Fruit fly (Drosophila melanogaster): Measurements from ENCODE around the gene CG42327.
A peak's percentile ranks its signal among the peaks of the same experiment; 100 is the strongest.

Gene CG42327

dm6 chr3R:11613252-11614036, 42.5 kb upstream of the CG42327 start (continued):
- no peak for TF ChIP-seq seq (GFP tag; IDR thresholded peaks at IDR 0.05)
- TF ChIP-seq lmd (GFP tag; IDR thresholded peaks at IDR 0.05), result peak; percentile 69
- TF ChIP-seq CG10543 (GFP tag; optimal IDR thresholded peaks at IDR 0.05), result no peak
- peak; percentile 75 for TF ChIP-seq H15 (GFP tag; IDR thresholded peaks at IDR 0.05)
- TF ChIP-seq gfzf (GFP tag; optimal IDR thresholded peaks at IDR 0.05), result peak; percentile 3
- TF ChIP-seq wek (GFP tag; optimal IDR thresholded peaks at IDR 0.05), result no peak
- TF ChIP-seq CG42726 (GFP tag; IDR thresholded peaks at IDR 0.05; ENCODE audit: partially characterized antibody), result peak; percentile 85
- TF ChIP-seq CG4707 (GFP tag; optimal IDR thresholded peaks at IDR 0.05), result no peak
- TF ChIP-seq pb (GFP tag; optimal IDR thresholded peaks at IDR 0.05), result no peak
- TF ChIP-seq CG10274 (GFP tag; optimal IDR thresholded peaks at IDR 0.05), result no peak
- no peak for TF ChIP-seq CG4328 (GFP tag; optimal IDR thresholded peaks at IDR 0.05)
- peak; percentile 35; the same call in 1 of the 2 replicates for TF ChIP-seq CG31224 (GFP tag; IDR thresholded peaks at IDR 0.05)
- TF ChIP-seq Dek (tag; optimal IDR thresholded peaks at IDR 0.05), result peak; percentile 56

dm6 chr3R:11614107-11614506, 41.8 kb upstream of the CG42327 start:
- TF ChIP-seq crol (GFP tag; IDR thresholded peaks at IDR 0.05), result 0 out of 2 replicates have a peak, but pooled peaks have one; percentile 15
- 0 out of 3 replicates have a peak, but pooled peaks have one; percentile 6 for TF ChIP-seq ase (GFP tag; IDR thresholded peaks at IDR 0.05)
- peak; percentile 25 for TF ChIP-seq sens (GFP tag)
- no peak for TF ChIP-seq CG10267 (tag; optimal IDR thresholded peaks at IDR 0.05)
- TF ChIP-seq CTCF (GFP tag; optimal IDR thresholded peaks at IDR 0.05), result no peak

dm6 chr3R:11614507-11614906, 41.4 kb upstream of the CG42327 start:
- TF ChIP-seq lbe (GFP tag; optimal IDR thresholded peaks at IDR 0.05), result peak; percentile 26
- peak; percentile 54; the same call in 1 of the 2 replicates for TF ChIP-seq Drgx (GFP tag; IDR thresholded peaks at IDR 0.05)
- no peak for TF ChIP-seq sd (tag; optimal IDR thresholded peaks at IDR 0.05)

dm6 chr3R:11615415-11616104, 40.4 kb upstream of the CG42327 start:
- TF ChIP-seq CG13123 (GFP tag; optimal IDR thresholded peaks at IDR 0.05), result no peak
- 0 out of 3 replicates have a peak, but pooled peaks have one; percentile 28 for TF ChIP-seq Opbp (GFP tag; IDR thresholded peaks at IDR 0.05; ENCODE audit: partially characterized antibody)
- TF ChIP-seq pita (GFP tag; optimal IDR thresholded peaks at IDR 0.05), result no peak
- peak; percentile 14 for TF ChIP-seq Kr (GFP tag; optimal IDR thresholded peaks at IDR 0.05)
- no peak for TF ChIP-seq CG14050 (GFP tag; IDR thresholded peaks at IDR 0.05)
- TF ChIP-seq nerfin-1 (tag; optimal IDR thresholded peaks at IDR 0.05), result peak; percentile 91
- TF ChIP-seq H15 (GFP tag; IDR thresholded peaks at IDR 0.05), result no peak
- no peak for TF ChIP-seq CG11247 (GFP tag; IDR thresholded peaks at IDR 0.05)
- no peak for TF ChIP-seq CG10654 (GFP tag; optimal IDR thresholded peaks at IDR 0.05)
- TF ChIP-seq Awh (GFP tag; IDR thresholded peaks at IDR 0.05), result 0 out of 2 replicates have a peak, but pooled peaks have one; percentile 16
- TF ChIP-seq ro (GFP tag; IDR thresholded peaks at IDR 0.05), result no peak
- TF ChIP-seq lbe (GFP tag; optimal IDR thresholded peaks at IDR 0.05), result no peak
- no peak for TF ChIP-seq Lim3 (GFP tag; IDR thresholded peaks at IDR 0.05)
- no peak for TF ChIP-seq sug (tag; optimal IDR thresholded peaks at IDR 0.05)
- peak in 1 of 2 experiments; percentile 46 for TF ChIP-seq tll (GFP tag; optimal IDR thresholded peaks at IDR 0.05)
- TF ChIP-seq CG8478 (optimal IDR thresholded peaks at IDR 0.05), result peak; percentile 1
- TF ChIP-seq tup (GFP tag; optimal IDR thresholded peaks at IDR 0.05), result no peak
- no peak for TF ChIP-seq CG9932 (GFP tag; IDR thresholded peaks at IDR 0.05)
- no peak for TF ChIP-seq vvl (GFP tag; IDR thresholded peaks at IDR 0.05)
- TF ChIP-seq Ravus (GFP tag; IDR thresholded peaks at IDR 0.05), result no peak
- TF ChIP-seq CG11560 (tag; IDR thresholded peaks at IDR 0.05), result no peak
- TF ChIP-seq mirr (GFP tag; optimal IDR thresholded peaks at IDR 0.05), result no peak
- TF ChIP-seq Scr (GFP tag; IDR thresholded peaks at IDR 0.05; ENCODE audit: partially characterized antibody), result no peak
- TF ChIP-seq pros (GFP tag; optimal IDR thresholded peaks at IDR 0.05), result peak; percentile 69
- TF ChIP-seq jumu (GFP tag; optimal IDR thresholded peaks at IDR 0.05), result no peak
- TF ChIP-seq CG14710 (tag; optimal IDR thresholded peaks at IDR 0.05), result no peak
